ENCODE assay signal across 1 fruit fly cellular context in genomic region chrX:9284024-9284738, dm6.
TF ChIP-seq lines count a peak whose summit lies in the region.

Gene lz, plus strand, starts transcription at chrX:9284649.

TF ChIP-seq in whole organism, embryonic, 481 proteins besides CTCF, POLR2A, EP300 and RAD21 (continued from another document):
- TF ChIP-seq run (tag; optimal IDR thresholded peaks at IDR 0.05; lab: Kevin White, UChicago) = no peak
- TF ChIP-seq yki (optimal IDR thresholded peaks at IDR 0.05; lab: Kevin White, UChicago) = peak; percentile 73
- TF ChIP-seq Nf-YC (tag; optimal IDR thresholded peaks at IDR 0.05; lab: Kevin White, UChicago) = peak; percentile 99
- peak; percentile 86 for TF ChIP-seq Deaf1 (tag; optimal IDR thresholded peaks at IDR 0.05; lab: Kevin White, UChicago)
- 0 out of 4 replicates have a peak, but pooled peaks have one; percentile 52 for TF ChIP-seq chinmo (GFP tag; IDR thresholded peaks at IDR 0.05; lab: Robert Waterston, UW; ENCODE audit: partially characterized antibody)
- no peak for TF ChIP-seq aop (GFP tag; IDR thresholded peaks at IDR 0.05; lab: Robert Waterston, UW)
- no peak for TF ChIP-seq CG12236 (GFP tag; optimal IDR thresholded peaks at IDR 0.05; lab: Kevin White, UChicago)
- TF ChIP-seq Elba2 (GFP tag; optimal IDR thresholded peaks at IDR 0.05; lab: Kevin White, UChicago) = peak; percentile 43
- peak; percentile 100 for TF ChIP-seq Nf-YB (GFP tag; optimal IDR thresholded peaks at IDR 0.05; lab: Kevin White, UChicago)
- TF ChIP-seq fru (optimal IDR thresholded peaks at IDR 0.05; lab: Kevin White, UChicago) = no peak
- no peak for TF ChIP-seq CG16779 (GFP tag; IDR thresholded peaks at IDR 0.05; lab: Robert Waterston, UW)
- TF ChIP-seq CG3163 (GFP tag; optimal IDR thresholded peaks at IDR 0.05; lab: Kevin White, UChicago) = peak; percentile 95
- TF ChIP-seq Neu2 (GFP tag; optimal IDR thresholded peaks at IDR 0.05; lab: Kevin White, UChicago; ENCODE audit: borderline replicate concordance) = no peak
- no peak for TF ChIP-seq CG12071 (GFP tag; optimal IDR thresholded peaks at IDR 0.05; lab: Kevin White, UChicago)
- TF ChIP-seq prd (optimal IDR thresholded peaks at IDR 0.05; lab: Kevin White, UChicago) = no peak
- TF ChIP-seq prd (GFP tag; IDR thresholded peaks at IDR 0.05; lab: Robert Waterston, UW) = no peak
- no peak for TF ChIP-seq gro (GFP tag; optimal IDR thresholded peaks at IDR 0.05; lab: Kevin White, UChicago)
- peak; percentile 15 for TF ChIP-seq gsb-n (tag; optimal IDR thresholded peaks at IDR 0.05; lab: Kevin White, UChicago)
- TF ChIP-seq Dad (GFP tag; optimal IDR thresholded peaks at IDR 0.05; lab: Kevin White, UChicago) = no peak
